Fruit fly (Drosophila melanogaster): ENCODE data around the gene CG8500.

Gene CG8500

DNA sequence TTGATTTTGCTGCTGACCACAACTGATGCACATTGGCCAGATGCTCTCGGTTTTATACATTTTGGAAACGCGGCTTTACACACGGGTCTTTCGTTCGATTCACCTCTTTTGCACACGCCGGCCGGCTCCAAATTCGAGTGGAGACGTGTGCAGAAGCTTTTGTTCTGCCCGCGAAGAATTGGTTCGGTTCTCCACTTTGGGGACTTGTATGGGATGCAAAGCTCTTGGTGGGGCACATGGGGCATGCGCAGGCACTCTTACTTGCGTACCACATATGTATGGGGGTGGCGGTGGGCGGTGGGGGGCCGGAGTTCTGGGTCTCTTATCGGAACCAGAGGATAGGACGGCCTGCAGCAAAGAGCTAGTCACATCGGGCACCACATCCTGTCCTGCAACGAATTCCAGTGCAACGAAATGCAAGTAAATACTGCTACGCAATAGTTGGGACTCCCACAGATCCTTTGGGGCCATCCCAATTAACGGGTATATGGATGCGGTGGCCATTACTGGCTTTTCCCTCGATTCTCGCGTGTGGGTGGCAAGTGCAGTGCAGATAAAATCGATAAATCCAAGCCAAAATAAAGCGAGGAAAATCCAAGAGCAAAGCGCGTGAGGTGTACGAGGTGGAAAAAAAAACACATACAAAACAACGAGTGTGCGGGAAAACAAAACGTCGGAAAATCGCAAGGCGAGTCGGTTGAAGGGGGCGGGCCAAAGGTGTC, at the start of gene CG8500, which contains the start of gene MtnA:
CG8500 (plus strand) TSS at position 313 of the 722 bp plus-strand sequence.
MtnA (minus strand) TSS at position 30 of the 722 bp plus-strand sequence.
- TF ChIP-seq CTCF (optimal IDR thresholded peaks at IDR 0.05), result no peak
- TF ChIP-seq CG8478 (optimal IDR thresholded peaks at IDR 0.05), result no peak

DNA sequence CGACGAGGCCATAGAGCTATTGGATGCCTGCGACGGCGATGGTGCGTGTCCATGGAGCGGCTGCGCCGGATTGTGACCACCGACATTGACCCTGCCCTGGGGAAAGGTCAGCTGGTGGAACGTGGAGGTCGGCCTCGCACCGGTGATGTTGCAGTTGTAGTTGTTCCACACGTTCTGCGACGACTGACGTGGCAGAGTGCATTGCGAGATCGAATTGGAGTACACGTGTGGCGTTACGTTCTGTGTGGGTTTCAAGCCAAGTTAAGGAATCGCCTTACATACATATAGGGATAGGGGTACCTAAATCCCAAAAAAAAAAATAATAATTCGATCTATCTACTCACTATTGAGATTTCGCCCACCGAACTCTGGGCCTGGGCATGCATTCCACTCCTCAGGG, 49.3 kb upstream of the CG8500 start:
- TF ChIP-seq CTCF (optimal IDR thresholded peaks at IDR 0.05) (no peak), CG8478 (optimal IDR thresholded peaks at IDR 0.05) (no peak)

DNA sequence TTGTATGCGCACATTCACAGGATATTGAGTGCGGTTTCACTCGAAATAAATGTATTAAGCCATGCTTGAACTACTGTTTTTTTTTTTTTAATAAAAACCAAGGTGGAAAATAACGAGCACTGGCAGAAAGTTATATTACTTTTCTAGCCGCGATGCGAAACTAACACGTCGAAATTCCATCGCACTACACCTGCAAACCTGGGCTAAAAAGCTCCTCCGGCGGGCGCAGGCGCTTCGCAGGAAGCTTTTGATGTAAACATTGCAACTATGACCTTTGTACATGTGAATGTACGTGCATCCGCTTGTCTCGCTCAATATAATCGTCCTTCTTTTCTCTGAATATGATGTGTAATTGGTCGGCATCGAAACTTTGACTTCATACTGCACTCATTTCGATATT, 44.7 kb upstream of the CG8500 start, which contains the start of gene side-VII:
side-VII (minus strand) TSS at position 187 of the 400 bp plus-strand sequence.
- no peak for TF ChIP-seq CG8478 (optimal IDR thresholded peaks at IDR 0.05)
- no peak for TF ChIP-seq CTCF (optimal IDR thresholded peaks at IDR 0.05)

DNA sequence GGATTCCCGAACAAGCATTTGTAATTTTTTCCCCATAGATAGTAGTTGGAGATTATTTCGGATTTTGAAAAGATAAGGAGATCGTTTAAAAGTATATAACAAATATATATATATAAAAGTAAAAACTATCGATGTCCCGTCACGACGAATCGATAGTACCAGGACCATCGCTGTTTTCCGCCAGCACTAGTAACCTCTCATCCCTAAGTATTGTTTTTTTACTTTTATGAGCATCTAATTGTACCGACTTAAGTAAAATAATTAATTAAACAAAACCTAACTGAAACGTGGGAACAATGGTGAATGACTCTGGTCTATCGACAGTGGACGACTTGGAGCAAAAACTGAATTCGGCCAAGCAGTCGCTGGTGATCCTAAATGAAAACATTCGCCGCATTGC, 43.7 kb upstream of the CG8500 start, which contains the start of gene Pnn:
Pnn (plus strand) TSS at position 187 of the 400 bp plus-strand sequence.
- TF ChIP-seq CTCF (optimal IDR thresholded peaks at IDR 0.05), result no peak
- no peak for TF ChIP-seq CG8478 (optimal IDR thresholded peaks at IDR 0.05)

DNA sequence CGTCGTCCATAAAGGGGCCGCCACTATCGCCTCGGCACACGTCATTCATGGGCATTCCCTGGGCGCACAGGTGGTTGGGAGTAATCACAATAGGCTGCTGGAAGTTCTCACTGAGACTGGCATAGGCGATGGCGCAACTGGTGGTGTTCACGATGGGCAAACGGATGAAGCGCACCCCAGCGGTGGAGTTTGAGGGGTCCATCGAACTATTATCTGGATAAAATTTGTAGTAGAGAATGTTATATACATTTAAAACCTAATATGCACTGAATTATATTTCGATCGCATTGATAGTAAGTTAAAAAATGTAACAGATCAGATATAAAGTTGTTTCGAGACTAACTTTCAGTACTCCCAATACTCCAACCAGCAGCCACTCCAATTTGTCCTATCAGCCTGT, 41.2 kb upstream of the CG8500 start, which contains the start of gene CG31415:
CG31415 (plus strand) TSS at position 301 of the 400 bp plus-strand sequence.
- TF ChIP-seq CG8478 (optimal IDR thresholded peaks at IDR 0.05) (no peak), CTCF (optimal IDR thresholded peaks at IDR 0.05) (no peak)

DNA sequence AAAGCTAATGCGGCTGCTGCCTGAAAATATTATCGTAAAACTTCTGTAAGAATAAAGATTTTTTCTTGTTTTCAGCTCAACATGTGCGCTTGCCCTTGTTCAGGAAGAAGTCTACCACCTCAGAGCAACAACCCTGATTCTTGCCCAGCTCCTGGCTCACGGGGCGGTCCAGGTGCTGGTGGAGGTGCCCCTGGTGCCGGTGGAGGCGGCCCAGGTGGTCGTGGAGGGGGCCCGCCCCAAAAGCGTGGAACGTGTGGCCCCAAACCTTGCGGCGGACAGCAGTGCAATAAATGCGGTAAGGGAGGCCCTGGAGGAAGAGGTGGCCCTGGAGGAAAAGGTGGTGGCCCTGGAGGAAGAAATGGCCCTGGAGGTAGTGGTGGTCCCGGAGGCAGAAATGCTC, 40.5 kb upstream of the CG8500 start:
- no peak for TF ChIP-seq CTCF (optimal IDR thresholded peaks at IDR 0.05)
- TF ChIP-seq CG8478 (optimal IDR thresholded peaks at IDR 0.05), result no peak

DNA sequence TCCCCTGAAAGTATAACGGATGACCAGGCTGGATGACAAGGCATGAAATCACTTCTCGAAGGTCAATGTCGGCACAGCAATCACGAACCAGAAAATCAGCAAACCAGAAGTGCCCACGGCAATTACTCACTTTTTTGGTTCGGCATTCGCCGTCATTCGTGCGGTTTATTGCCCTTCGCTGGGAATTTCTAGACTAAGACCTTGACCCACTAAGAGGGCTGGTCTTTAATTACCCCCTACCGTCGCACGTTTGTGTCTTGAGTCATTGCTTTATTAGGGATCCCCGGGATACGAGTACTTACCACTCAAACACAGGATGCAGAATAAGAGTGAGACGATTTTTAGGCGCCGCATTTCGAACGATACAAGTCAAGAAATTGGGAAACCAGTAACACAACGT, 39.0 kb upstream of the CG8500 start:
- TF ChIP-seq CG8478 (optimal IDR thresholded peaks at IDR 0.05) (no peak), CTCF (optimal IDR thresholded peaks at IDR 0.05) (no peak)

DNA sequence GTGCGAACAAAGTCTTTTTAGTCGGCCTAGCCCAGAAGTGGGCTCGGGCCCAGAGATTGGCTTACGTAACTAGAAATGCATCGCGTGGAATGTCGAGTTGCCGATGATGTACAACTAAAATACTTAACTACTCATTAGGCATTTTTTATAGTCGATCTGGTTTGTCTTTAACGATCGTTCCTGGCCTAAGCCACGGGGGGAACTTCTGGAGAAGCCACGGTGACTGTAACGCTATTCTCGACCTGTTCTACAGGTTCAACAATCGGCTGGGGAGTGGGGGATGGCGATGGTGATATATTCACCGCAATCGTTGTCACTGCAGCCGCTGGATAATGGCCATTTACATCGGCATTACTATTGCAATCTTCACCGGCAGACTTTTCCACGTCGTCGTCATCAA, 38.2 kb upstream of the CG8500 start, which contains the start of gene CG34409:
CG34409 (minus strand) TSS at position 101 of the 400 bp plus-strand sequence.
- no peak for TF ChIP-seq CG8478 (optimal IDR thresholded peaks at IDR 0.05)
- TF ChIP-seq CTCF (optimal IDR thresholded peaks at IDR 0.05), result no peak

DNA sequence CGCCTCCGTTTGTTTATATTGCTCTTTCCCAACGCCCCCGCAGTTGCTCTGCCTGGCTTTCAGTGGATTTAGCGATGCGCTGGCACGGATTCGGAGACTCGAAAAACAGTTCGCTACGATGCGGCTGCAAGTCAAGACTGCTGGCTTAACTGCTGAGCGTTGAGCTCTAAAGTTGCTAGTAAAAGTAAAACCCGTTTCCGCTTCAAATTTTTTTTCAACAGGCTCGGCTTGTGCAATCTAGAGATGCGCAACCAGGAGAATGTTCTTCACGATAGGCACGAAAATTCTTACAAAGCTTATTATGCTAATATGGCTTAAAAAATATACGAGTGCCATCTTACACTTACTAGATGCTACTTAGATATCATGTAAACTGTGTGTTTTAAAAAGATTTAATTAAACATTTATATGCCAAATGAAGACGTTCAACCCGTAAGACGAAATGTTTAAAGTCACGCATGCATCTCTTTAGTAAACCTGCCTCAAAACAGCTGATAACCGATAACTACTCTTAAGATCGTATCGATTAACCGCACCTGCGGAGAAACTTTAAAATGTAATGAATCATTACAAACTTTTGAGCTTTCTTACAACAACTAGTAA, 37.1 kb upstream of the CG8500 start, which contains the start of gene CG12948:
CG12948 (minus strand) TSS at position 473 of the 603 bp plus-strand sequence.
- no peak for TF ChIP-seq CTCF (optimal IDR thresholded peaks at IDR 0.05)
- no peak for TF ChIP-seq CG8478 (optimal IDR thresholded peaks at IDR 0.05)

DNA sequence ATGACTTTTGCATAAGTTTGCCTTT, 36.8 kb upstream of the CG8500 start, which contains the start of gene PpD3:
PpD3 (plus strand) TSS at position 1 of the 25 bp plus-strand sequence.
- no peak for TF ChIP-seq CTCF (optimal IDR thresholded peaks at IDR 0.05)
- TF ChIP-seq CG8478 (optimal IDR thresholded peaks at IDR 0.05), result no peak

DNA sequence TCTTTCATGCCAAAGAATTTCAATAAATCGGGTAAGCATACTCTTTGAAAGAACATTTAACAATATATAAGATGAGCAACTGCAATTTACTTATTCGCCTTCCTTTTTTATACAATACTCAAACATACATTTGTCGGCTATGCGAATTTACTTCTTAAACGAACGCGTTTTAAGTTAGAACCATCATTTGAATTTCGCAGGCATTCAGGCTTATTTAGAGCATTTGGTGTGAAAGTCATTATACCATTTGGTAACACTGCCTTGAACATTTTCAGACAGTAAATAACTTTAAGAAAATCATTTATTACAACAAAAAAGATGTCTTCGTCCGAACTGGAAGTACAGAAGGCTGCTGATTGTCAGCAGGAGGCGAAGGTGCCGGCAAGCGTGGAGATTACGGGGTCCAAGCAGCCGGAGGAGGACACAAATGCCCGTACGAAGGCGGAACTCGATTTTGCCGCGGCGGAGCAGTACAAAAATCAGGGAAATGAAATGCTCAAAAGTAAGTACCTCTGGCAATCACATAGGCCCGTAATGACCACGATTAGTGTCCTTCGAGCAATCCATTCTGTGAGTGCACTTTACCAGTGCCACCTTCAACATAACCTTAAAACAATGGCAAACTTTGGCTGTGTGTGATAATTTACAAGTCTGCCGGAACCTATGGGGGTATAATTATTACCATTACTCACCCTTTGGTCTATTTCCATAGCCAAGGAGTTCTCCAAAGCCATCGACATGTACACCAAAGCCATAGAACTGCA, 36.4 kb upstream of the CG8500 start:
- TF ChIP-seq CTCF (optimal IDR thresholded peaks at IDR 0.05), result no peak
- TF ChIP-seq CG8478 (optimal IDR thresholded peaks at IDR 0.05), result no peak

DNA sequence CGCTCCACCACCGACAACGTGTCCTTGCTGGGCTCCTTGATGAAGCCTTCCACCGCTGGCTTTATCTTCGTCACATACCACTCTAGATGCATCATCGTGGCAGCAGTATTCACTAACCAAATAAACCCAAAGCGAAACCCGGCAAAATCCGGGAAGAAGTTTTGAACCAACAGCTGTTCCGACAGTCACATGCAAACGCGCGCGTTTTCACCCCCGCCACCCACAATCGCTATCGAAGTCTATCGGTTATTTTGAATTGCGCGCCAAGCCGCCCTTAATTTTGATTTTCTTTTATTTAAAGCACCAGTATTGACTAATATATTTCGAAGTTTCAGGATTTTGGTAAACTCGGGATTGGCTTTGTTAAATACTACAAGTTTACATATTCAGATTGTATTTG, 30.0 kb upstream of the CG8500 start, which contains the start of gene Tti1:
Tti1 (minus strand) TSS at position 200 of the 400 bp plus-strand sequence.
- no peak for TF ChIP-seq CTCF (optimal IDR thresholded peaks at IDR 0.05)
- no peak for TF ChIP-seq CG8478 (optimal IDR thresholded peaks at IDR 0.05)

DNA sequence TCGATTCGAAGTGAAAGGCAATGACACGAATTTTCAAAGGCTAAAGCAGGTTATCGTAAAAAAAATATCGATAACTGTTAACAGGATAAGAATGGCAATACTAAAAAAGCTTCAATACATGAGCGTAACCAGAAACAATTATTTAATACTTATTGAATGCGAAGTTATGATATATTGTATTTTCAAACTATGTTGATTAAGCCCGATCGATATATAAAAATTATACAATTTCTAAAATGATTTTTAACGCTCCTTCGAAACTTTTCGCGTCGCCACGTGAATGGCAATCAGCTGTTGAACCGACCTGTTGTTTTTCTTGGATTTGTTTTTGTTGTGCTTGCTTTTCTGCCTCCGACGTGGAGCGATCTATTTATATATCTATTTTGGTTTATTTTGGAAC, 28.3 kb upstream of the CG8500 start, which contains the start of the genes Alg12 and Rpt3R:
Alg12 (plus strand) TSS at position 305 of the 400 bp plus-strand sequence.
Rpt3R (minus strand) TSS at position 324 of the 400 bp plus-strand sequence.
- no peak for TF ChIP-seq CG8478 (optimal IDR thresholded peaks at IDR 0.05)

DNA sequence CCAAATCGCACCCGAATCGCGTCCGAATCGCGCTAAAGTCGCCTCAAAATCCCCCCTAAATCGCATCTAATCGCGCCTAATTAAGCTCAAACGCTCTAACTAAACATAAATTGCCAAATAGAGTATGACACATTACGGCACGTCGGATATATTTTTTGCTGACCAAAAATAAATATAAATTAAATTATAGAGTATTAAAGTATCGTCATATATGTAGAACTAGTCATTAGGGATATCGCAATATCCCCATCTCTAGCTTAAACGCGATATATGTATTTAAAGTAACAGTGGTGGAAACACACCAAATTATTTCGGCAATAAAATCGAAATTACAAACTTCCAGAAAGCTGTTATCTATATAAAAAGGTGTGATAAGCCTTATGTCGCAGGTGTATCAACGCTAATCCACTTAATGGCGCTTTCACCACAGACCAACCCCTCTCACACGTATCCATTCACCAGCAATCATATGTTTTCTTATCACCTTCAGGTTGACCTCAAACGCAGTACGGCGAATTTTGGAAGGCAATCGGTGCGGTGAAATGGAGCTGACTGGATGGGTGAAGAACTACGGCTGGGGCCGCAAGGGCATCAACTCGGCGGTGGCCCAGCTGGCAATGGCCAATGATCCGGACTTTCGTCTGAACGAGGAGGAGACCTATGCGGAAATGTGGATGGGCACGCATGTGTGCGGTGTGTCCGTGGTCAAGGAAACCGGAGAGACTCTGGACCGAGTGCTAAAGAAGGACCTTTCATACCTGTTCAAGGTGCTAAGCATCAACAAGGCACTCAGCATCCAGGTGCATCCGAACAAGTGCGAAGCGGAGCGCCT, 24.9 kb upstream of the CG8500 start, which contains the start of gene Mpi:
Mpi (plus strand) TSS at position 263 of the 832 bp plus-strand sequence.
- TF ChIP-seq CG8478 (optimal IDR thresholded peaks at IDR 0.05) (no peak), CTCF (optimal IDR thresholded peaks at IDR 0.05) (no peak)

Data from S2 (cell line).